Worm (Caenorhabditis elegans) whole organism, L2 larva: ENCODE results near the gene B0024.3.

Experiments used
- C34F6.9 ChIP-seq: fragments of 150-350 bp; optimal IDR thresholded peaks from 2 replicates; lab custom pipeline; 2014; ENCODE audit warnings: missing biosample characterization, missing genetic modification characterization
- F13H6.1 ChIP-seq: sonication (generic microtip); optimal IDR thresholded peaks from 2 replicates; lab custom pipeline; 2016; ENCODE audit warnings: missing genetic modification characterization, missing compliant biosample characterization
- R02D3.7 ChIP-seq: fragments of 150-350 bp; optimal IDR thresholded peaks from 2 replicates; lab custom pipeline; 2014; ENCODE audit warnings: missing biosample characterization, missing genetic modification characterization
- ZK546.5 ChIP-seq: sonication (generic microtip); optimal IDR thresholded peaks from 2 replicates; lab custom pipeline; 2017; ENCODE audit warnings: missing biosample characterization, missing genetic modification characterization
- aly-2 ChIP-seq: fragments of 150-350 bp; optimal IDR thresholded peaks from 2 replicates; lab custom pipeline; 2014; ENCODE audit warnings: missing biosample characterization, missing genetic modification characterization
- ama-1 ChIP-seq: fragments of 150-350 bp; optimal IDR thresholded peaks from 2 replicates; lab custom pipeline; 2018; ENCODE audit warnings: inconsistent platforms
- blmp-1 ChIP-seq: sonication (generic microtip); optimal IDR thresholded peaks from 2 replicates; lab custom pipeline; 2017; ENCODE audit warnings: missing genetic modification characterization, mild to moderate bottlenecking, missing compliant biosample characterization, antibody characterized with exemption, moderate library complexity; ENCODE audit not compliant: insufficient read depth
- ceh-16 ChIP-seq: fragments of 150-350 bp; optimal IDR thresholded peaks from 2 replicates; lab custom pipeline; 2014; ENCODE audit warnings: missing biosample characterization, missing genetic modification characterization
- ceh-82 ChIP-seq: fragments of 150-350 bp; optimal IDR thresholded peaks from 2 replicates; lab custom pipeline; 2014; ENCODE audit warnings: missing biosample characterization, missing genetic modification characterization
- crh-2 ChIP-seq: sonication (generic microtip); optimal IDR thresholded peaks from 2 replicates; lab custom pipeline; 2017; ENCODE audit warnings: missing biosample characterization, missing genetic modification characterization
- elt-1 ChIP-seq: fragments of 150-350 bp; optimal IDR thresholded peaks from 2 replicates; lab custom pipeline; 2014; ENCODE audit warnings: missing biosample characterization, missing genetic modification characterization
- elt-3 ChIP-seq: sonication (generic microtip); optimal IDR thresholded peaks from 2 replicates; lab custom pipeline; 2017; ENCODE audit warnings: missing biosample characterization, missing genetic modification characterization
- fos-1 ChIP-seq: fragments of 150-350 bp; optimal IDR thresholded peaks from 2 replicates; lab custom pipeline; 2014; ENCODE audit warnings: missing biosample characterization, missing genetic modification characterization
- gmeb-1 ChIP-seq: fragments of 150-350 bp; optimal IDR thresholded peaks from 2 replicates; lab custom pipeline; 2014; ENCODE audit warnings: missing biosample characterization, missing genetic modification characterization
- lin-11 ChIP-seq: fragments of 150-350 bp; sonication (generic microtip); optimal IDR thresholded peaks from 2 replicates; lab custom pipeline; 2014; ENCODE audit warnings: missing biosample characterization, missing genetic modification characterization, inconsistent platforms, mixed read lengths
- lin-13 ChIP-seq: fragments of 150-350 bp; optimal IDR thresholded peaks from 2 replicates; lab custom pipeline; 2014; ENCODE audit warnings: missing biosample characterization, missing genetic modification reagents, missing genetic modification characterization
- lin-39 ChIP-seq: fragments of 150-350 bp; optimal IDR thresholded peaks from 2 replicates; lab custom pipeline; 2014; ENCODE audit warnings: missing biosample characterization, missing genetic modification reagents, missing genetic modification characterization
- lsy-2 ChIP-seq, 2 experiments: fragments of 150-350 bp in 1 of 2; sonication (generic microtip) in 1 of 2; optimal IDR thresholded peaks; 2 replicates each; lab custom pipeline; 2014 to 2017; ENCODE audit warnings: missing biosample characterization in 2 of 2, missing genetic modification characterization in 2 of 2
- mab-5 ChIP-seq: fragments of 150-350 bp; optimal IDR thresholded peaks from 2 replicates; lab custom pipeline; 2014; ENCODE audit warnings: missing biosample characterization, missing genetic modification characterization
- mdl-1 ChIP-seq, 2 experiments: fragments of 150-350 bp in 1 of 2; sonication (generic microtip) in 1 of 2; optimal IDR thresholded peaks; 2 replicates each; lab custom pipeline; 2017; ENCODE audit warnings: missing biosample characterization in 2 of 2, missing genetic modification characterization in 2 of 2
- nhr-11 ChIP-seq: fragments of 150-350 bp; optimal IDR thresholded peaks from 2 replicates; lab custom pipeline; 2014; ENCODE audit warnings: missing biosample characterization, missing genetic modification characterization
- nhr-129 ChIP-seq: fragments of 150-350 bp; optimal IDR thresholded peaks from 2 replicates; lab custom pipeline; 2014; ENCODE audit warnings: missing biosample characterization, missing genetic modification characterization
- nhr-23 ChIP-seq: fragments of 150-350 bp; optimal IDR thresholded peaks from 2 replicates; lab custom pipeline; 2014; ENCODE audit warnings: missing biosample characterization, missing genetic modification reagents, missing genetic modification characterization
- nhr-237 ChIP-seq: fragments of 150-350 bp; optimal IDR thresholded peaks from 2 replicates; lab custom pipeline; 2014; ENCODE audit warnings: missing biosample characterization, missing genetic modification characterization
- nhr-25 ChIP-seq: fragments of 150-350 bp; sonication (generic microtip); optimal IDR thresholded peaks from 3 replicates; lab custom pipeline; 2014; ENCODE audit warnings: missing biosample characterization, missing genetic modification characterization
- nhr-6 ChIP-seq: fragments of 150-350 bp; optimal IDR thresholded peaks from 2 replicates; lab custom pipeline; 2014; ENCODE audit warnings: missing biosample characterization, missing genetic modification characterization
- nhr-77 ChIP-seq: fragments of 150-350 bp; optimal IDR thresholded peaks from 2 replicates; lab custom pipeline; 2014; ENCODE audit warnings: missing biosample characterization, missing genetic modification characterization
- peb-1 ChIP-seq: fragments of 150-350 bp; optimal IDR thresholded peaks from 2 replicates; lab custom pipeline; 2014; ENCODE audit warnings: missing biosample characterization, missing genetic modification characterization
- sem-4 ChIP-seq: fragments of 150-350 bp; optimal IDR thresholded peaks from 2 replicates; lab custom pipeline; 2014; ENCODE audit warnings: missing biosample characterization, missing genetic modification reagents, missing genetic modification characterization
- sma-3 ChIP-seq: sonication (generic microtip); optimal IDR thresholded peaks from 2 replicates; lab custom pipeline; 2016; ENCODE audit warnings: missing genetic modification reagents, missing genetic modification characterization, missing compliant biosample characterization
- sma-9 ChIP-seq, 2 experiments: fragments of 150-350 bp in 1 of 2; sonication (generic microtip) in 1 of 2; optimal IDR thresholded peaks; 2 replicates each; lab custom pipeline; 2014 to 2016; ENCODE audit warnings: missing genetic modification characterization in 2 of 2, mild to moderate bottlenecking in 1 of 2, missing biosample characterization in 1 of 2, missing compliant biosample characterization in 1 of 2, missing genetic modification reagents in 1 of 2, moderate library complexity in 1 of 2
- snpc-4 ChIP-seq: fragments of 150-350 bp; optimal IDR thresholded peaks from 2 replicates; lab custom pipeline; 2014; ENCODE audit warnings: missing biosample characterization, missing genetic modification characterization
- unc-39 ChIP-seq: fragments of 150-350 bp; optimal IDR thresholded peaks from 2 replicates; lab custom pipeline; 2014; ENCODE audit warnings: missing biosample characterization, missing genetic modification characterization
- unc-55 ChIP-seq: fragments of 150-350 bp; sonication (generic microtip); optimal IDR thresholded peaks from 3 replicates; lab custom pipeline; 2014; ENCODE audit warnings: missing biosample characterization, missing genetic modification reagents, missing genetic modification characterization
- unc-62 ChIP-seq: fragments of 150-350 bp; optimal IDR thresholded peaks from 2 replicates; lab custom pipeline; 2014; ENCODE audit warnings: missing biosample characterization, missing genetic modification reagents, missing genetic modification characterization
- zag-1 ChIP-seq: fragments of 150-350 bp; optimal IDR thresholded peaks from 2 replicates; lab custom pipeline; 2014; ENCODE audit warnings: missing biosample characterization, missing genetic modification characterization
- ztf-4 ChIP-seq: fragments of 150-350 bp; optimal IDR thresholded peaks from 2 replicates; lab custom pipeline; 2014; ENCODE audit warnings: missing biosample characterization, missing genetic modification characterization

The B0024.3 gene

DNA sequence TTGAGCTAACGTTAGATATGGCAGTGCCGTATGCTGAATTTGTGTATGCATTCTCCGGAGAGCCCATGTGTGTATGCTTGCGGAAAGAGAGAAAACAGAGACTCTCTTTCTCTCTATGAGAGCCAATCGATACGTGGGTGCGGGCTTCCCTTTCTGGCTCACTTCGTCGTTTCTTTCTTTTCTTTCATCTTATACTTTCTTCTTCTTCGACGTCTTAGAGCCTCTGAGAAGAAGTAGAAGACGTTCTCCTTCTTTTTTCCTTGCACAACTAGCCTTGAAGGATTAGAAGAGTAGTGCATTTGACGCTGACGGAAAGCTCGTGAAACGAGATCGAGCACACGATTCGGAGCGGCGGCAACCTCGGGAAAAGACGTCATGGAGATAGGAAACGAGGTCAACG, 13.5 kb upstream of the B0024.3 start (continued):
- TF ChIP-seq nhr-77 (tag; lab: Kevin White, UChicago) (no peak), mab-5 (tag; lab: Kevin White, UChicago) (peak; percentile 14)

DNA sequence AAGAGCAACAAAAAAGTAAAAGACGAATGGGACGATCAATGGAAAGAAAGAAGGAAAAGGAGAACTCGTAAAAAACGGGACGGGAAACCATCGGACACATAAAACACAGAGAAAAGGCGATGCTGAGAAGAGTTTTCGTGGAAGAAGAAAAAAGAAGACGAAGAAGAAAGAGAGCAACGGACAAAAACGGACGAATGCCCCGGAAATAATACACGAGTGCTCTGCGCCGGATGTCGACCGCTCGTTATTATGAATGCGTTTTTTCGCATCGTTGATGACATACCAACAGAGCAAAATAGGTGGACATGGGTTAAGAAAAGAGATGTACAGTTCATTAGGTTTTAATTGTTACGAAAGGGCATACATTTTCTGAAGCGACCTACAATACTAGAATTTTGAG, 11.7 kb upstream of the B0024.3 start, which contains the start of gene Y22F5A.11:
Y22F5A.11 (minus strand) TSS at position 28 of the 400 bp plus-strand sequence.
- TF ChIP-seq nhr-237 (tag; lab: Kevin White, UChicago) (no peak), sma-3 (GFP tag; lab: Kevin White, UChicago) (no peak), nhr-129 (tag; lab: Kevin White, UChicago) (no peak), unc-55 (GFP tag; lab: Kevin White, UChicago) (peak; percentile 37), sma-9 (GFP tag; optimal IDR thresholded peaks at IDR 0.05; lab: Kevin White, UChicago) (no peak), sma-9 (tag; optimal IDR thresholded peaks at IDR 0.05; lab: Kevin White, UChicago) (no peak), R02D3.7 (no peak), lin-13 (no peak), lsy-2 (tag; optimal IDR thresholded peaks at IDR 0.05; lab: Kevin White, UChicago) (peak in 1 of 2 experiments; percentile 22), ama-1 (no peak), nhr-6 (tag; lab: Kevin White, UChicago) (no peak), unc-62 (GFP tag; lab: Kevin White, UChicago) (no peak), snpc-4 (tag; lab: Kevin White, UChicago) (peak; percentile 51), nhr-11 (no peak), nhr-77 (tag; lab: Kevin White, UChicago) (no peak), lin-11 (tag; lab: Kevin White, UChicago) (no peak), nhr-23 (tag; lab: Kevin White, UChicago) (no peak), ZK546.5 (tag; lab: Kevin White, UChicago) (no peak), sem-4 (no peak), ceh-82 (no peak), ztf-4 (tag; lab: Kevin White, UChicago) (no peak), mdl-1 (tag; optimal IDR thresholded peaks at IDR 0.05; lab: Kevin White, UChicago) (no peak), unc-39 (tag; lab: Kevin White, UChicago) (no peak)

- TF ChIP-seq mab-5 (tag; lab: Kevin White, UChicago): no peak
- TF ChIP-seq lin-39: no peak
- TF ChIP-seq ceh-16 (tag; lab: Kevin White, UChicago): no peak
- TF ChIP-seq elt-1 (tag; lab: Kevin White, UChicago): no peak
- TF ChIP-seq crh-2: no peak
- TF ChIP-seq ceh-82: no peak
- no peak for TF ChIP-seq blmp-1 (tag; lab: Kevin White, UChicago)
- no peak for TF ChIP-seq C34F6.9 (tag; lab: Kevin White, UChicago)
- no peak for TF ChIP-seq elt-3 (tag; lab: Kevin White, UChicago)
- no peak for TF ChIP-seq sma-3 (GFP tag; lab: Kevin White, UChicago)
- no peak for TF ChIP-seq peb-1 (tag; lab: Kevin White, UChicago)
- no peak for TF ChIP-seq aly-2 (tag; lab: Kevin White, UChicago)
- no peak for TF ChIP-seq zag-1 (tag; lab: Kevin White, UChicago)
- no peak for TF ChIP-seq lsy-2 (tag; optimal IDR thresholded peaks at IDR 0.05; lab: Kevin White, UChicago)
- TF ChIP-seq, all 48 proteins: peak for 0
These were observed 11.3 kb upstream of the B0024.3 start for ce11 chrV:10276038-10276437.

- TF ChIP-seq ZK546.5 (tag; lab: Kevin White, UChicago): no peak
- peak; percentile 95 for TF ChIP-seq fos-1 (tag; lab: Kevin White, UChicago)
- TF ChIP-seq nhr-11: no peak
- peak; percentile 35 for TF ChIP-seq sma-9 (GFP tag; optimal IDR thresholded peaks at IDR 0.05; lab: Kevin White, UChicago)
- TF ChIP-seq sma-9 (tag; optimal IDR thresholded peaks at IDR 0.05; lab: Kevin White, UChicago): no peak
These were observed 9.8 kb upstream of the B0024.3 start, which contains the start of gene lys-1 for ce11 chrV:10277579-10277978. lys-1 (plus strand) TSS chrV:10277904.

DNA sequence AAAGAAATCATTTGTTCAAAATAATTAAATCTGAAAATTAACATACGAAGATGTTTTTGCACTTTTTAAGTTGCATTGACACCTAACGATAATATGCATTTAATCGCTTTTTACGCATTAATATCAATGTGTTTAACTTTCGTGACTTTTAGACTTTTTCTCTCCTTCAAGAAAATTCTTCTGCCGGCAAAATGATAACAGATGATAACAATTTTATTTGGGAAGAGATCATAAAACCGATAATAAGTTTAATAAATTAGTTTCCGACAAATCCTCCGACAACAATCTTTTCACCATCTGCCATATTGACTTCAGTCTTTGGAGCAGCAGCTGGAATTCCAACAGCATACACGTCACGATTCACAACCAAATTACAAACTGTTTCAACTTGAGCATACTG, 7.2 kb upstream of the B0024.3 start:
- TF ChIP-seq nhr-25 (tag; lab: Kevin White, UChicago) (no peak), gmeb-1 (tag; lab: Kevin White, UChicago) (peak; percentile 47), crh-2 (peak; percentile 12), sma-9 (GFP tag; optimal IDR thresholded peaks at IDR 0.05; lab: Kevin White, UChicago) (peak; percentile 24), sma-9 (tag; optimal IDR thresholded peaks at IDR 0.05; lab: Kevin White, UChicago) (no peak), fos-1 (tag; lab: Kevin White, UChicago) (peak; percentile 70), F13H6.1 (tag; lab: Kevin White, UChicago) (no peak)
